Worm (Caenorhabditis elegans) whole organism, late embryonic: Measurements from ENCODE around the gene fbxa-112.

Experiments used
- C08G9.2 ChIP-seq: sonication (generic microtip); optimal IDR thresholded peaks from 2 replicates; lab custom pipeline; 2016; ENCODE audit warnings: mild to moderate bottlenecking, missing genetic modification characterization, moderate library complexity, missing compliant biosample characterization
- K02D7.2 ChIP-seq: sonication (generic microtip); optimal IDR thresholded peaks from 2 replicates; lab custom pipeline; 2017; ENCODE audit warnings: mild to moderate bottlenecking, missing genetic modification characterization, missing compliant biosample characterization
- ama-1 ChIP-seq: fragments of 150-350 bp; optimal IDR thresholded peaks from 2 replicates; lab custom pipeline; 2014
- ceh-14 ChIP-seq: sonication (generic microtip); optimal IDR thresholded peaks from 2 replicates; lab custom pipeline; 2016; ENCODE audit warnings: missing genotype, missing genetic modification characterization, missing compliant biosample characterization
- ceh-9 ChIP-seq: sonication (generic microtip); optimal IDR thresholded peaks from 2 replicates; lab custom pipeline; 2016; ENCODE audit warnings: mild to moderate bottlenecking, missing genetic modification characterization, inconsistent platforms, missing compliant biosample characterization
- dve-1 ChIP-seq: sonication (generic microtip); optimal IDR thresholded peaks from 2 replicates; lab custom pipeline; 2017; ENCODE audit warnings: antibody characterized with exemption, mild to moderate bottlenecking, missing genetic modification characterization, missing compliant biosample characterization
- ets-4 ChIP-seq: sonication (generic microtip); optimal IDR thresholded peaks from 2 replicates; lab custom pipeline; 2016; ENCODE audit warnings: missing genetic modification characterization, missing compliant biosample characterization
- lim-6 ChIP-seq: sonication (generic microtip); optimal IDR thresholded peaks from 2 replicates; lab custom pipeline; 2016; ENCODE audit warnings: missing genetic modification characterization, missing compliant biosample characterization
- rnt-1 ChIP-seq: sonication (generic microtip); optimal IDR thresholded peaks from 2 replicates; lab custom pipeline; 2016; ENCODE audit warnings: missing genetic modification characterization, missing compliant biosample characterization
- sdc-2 ChIP-seq: sonication (generic microtip); optimal IDR thresholded peaks from 2 replicates; lab custom pipeline; 2016; ENCODE audit warnings: missing genotype, missing genetic modification characterization, missing compliant biosample characterization
- ztf-16 ChIP-seq: sonication (generic microtip); optimal IDR thresholded peaks from 2 replicates; lab custom pipeline; 2017; ENCODE audit warnings: missing genetic modification characterization, missing compliant biosample characterization

ce11 chrV:16992383-16992782 lies 44.5 kb upstream of the fbxa-112 start:
- no peak for TF ChIP-seq lim-6
- no peak for TF ChIP-seq ama-1 (lab: Kevin White, UChicago)
- no peak for TF ChIP-seq dve-1
- no peak for TF ChIP-seq ceh-9 (tag; lab: Kevin White, UChicago)
- TF ChIP-seq ztf-16 (tag; lab: Kevin White, UChicago) = no peak
- no peak for TF ChIP-seq K02D7.2 (tag; lab: Kevin White, UChicago)
- TF ChIP-seq rnt-1 (tag; lab: Kevin White, UChicago) = no peak
- TF ChIP-seq sdc-2 (tag; lab: Kevin White, UChicago) = no peak
- TF ChIP-seq C08G9.2 (tag; lab: Kevin White, UChicago) = no peak
- no peak for TF ChIP-seq ets-4 (tag; lab: Kevin White, UChicago)
- TF ChIP-seq ceh-14 = no peak
